Fruit fly (Drosophila melanogaster) whole organism, adult: ENCODE measurements around the gene CG44174.

Source experiments
- CG12768 ChIP-seq: fragments of 200-800 bp; sonication (Bioruptor generic); optimal IDR thresholded peaks from 2 replicates; lab custom pipeline; 2017; ENCODE audit warnings: missing biosample characterization, missing genetic modification characterization, mild to moderate bottlenecking, moderate library complexity, missing genetic modification reagents
- CG5204 ChIP-seq: fragments of 200-800 bp; sonication (Bioruptor generic); optimal IDR thresholded peaks from 2 replicates; lab custom pipeline; 2016; ENCODE audit warnings: missing biosample characterization, missing genetic modification characterization
- Clk ChIP-seq: fragments of 200-800 bp; sonication (Bioruptor generic); optimal IDR thresholded peaks from 2 replicates; lab custom pipeline; 2017; ENCODE audit warnings: missing biosample characterization, missing genetic modification characterization
- Hr96 ChIP-seq: fragments of 200-800 bp; sonication (Bioruptor generic); optimal IDR thresholded peaks from 2 replicates; lab custom pipeline; 2016; ENCODE audit warnings: missing biosample characterization, missing genetic modification characterization
- cic ChIP-seq: fragments of 200-800 bp; sonication (Bioruptor generic); optimal IDR thresholded peaks from 2 replicates; lab custom pipeline; 2017; ENCODE audit warnings: missing biosample characterization, mild to moderate bottlenecking, missing genetic modification characterization, moderate library complexity
- cnc ChIP-seq, 2 experiments: fragments of >200 bp; optimal IDR thresholded peaks; 2 replicates each; lab custom pipeline; 2017
- kay ChIP-seq: fragments of 200-800 bp; sonication (Bioruptor generic); peaks from one replicate; lab custom pipeline; 2016; ENCODE audit warnings: missing biosample characterization, missing genetic modification characterization, borderline replicate concordance
- pad ChIP-seq: fragments of 200-800 bp; sonication (Bioruptor generic); optimal IDR thresholded peaks from 3 replicates; lab custom pipeline; 2017; ENCODE audit warnings: missing biosample characterization, missing genetic modification characterization, mild to moderate bottlenecking, moderate library complexity, missing genetic modification reagents

DNA sequence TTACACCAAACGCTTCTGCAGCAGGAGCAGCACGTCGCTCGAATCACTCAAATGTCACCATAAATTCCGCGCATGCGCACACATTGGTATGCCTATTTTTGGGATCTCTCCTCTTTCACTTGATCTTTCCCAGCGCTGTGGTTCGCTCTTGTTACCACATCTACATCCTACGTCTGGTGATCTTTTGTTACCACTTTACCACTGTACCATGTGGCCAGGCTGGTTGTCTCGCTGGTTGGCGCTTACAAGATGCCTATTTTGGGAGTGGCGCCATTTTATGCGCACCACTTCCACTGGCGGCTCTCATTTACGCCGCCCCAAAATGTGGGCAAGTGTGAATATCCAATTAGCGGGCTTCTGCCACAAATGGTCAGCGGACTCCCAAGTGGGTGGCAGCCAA lies 9.8 kb downstream of the CG44174 start:
- TF ChIP-seq CG12768 = no peak
- no peak for TF ChIP-seq Hr96
- TF ChIP-seq CG5204 (GFP tag; lab: Kevin White, UChicago) = no peak
- no peak for TF ChIP-seq kay (GFP tag; lab: Kevin White, UChicago)
- TF ChIP-seq cic (GFP tag; lab: Kevin White, UChicago) = no peak
- no peak for TF ChIP-seq pad (GFP tag; lab: Kevin White, UChicago)
- no peak for TF ChIP-seq Clk (GFP tag; lab: Kevin White, UChicago)
- TF ChIP-seq cnc (optimal IDR thresholded peaks at IDR 0.05; lab: Kevin White, UChicago) = no peak
